Fruit fly (Drosophila melanogaster): ENCODE data around the gene CG11454.

DNA sequence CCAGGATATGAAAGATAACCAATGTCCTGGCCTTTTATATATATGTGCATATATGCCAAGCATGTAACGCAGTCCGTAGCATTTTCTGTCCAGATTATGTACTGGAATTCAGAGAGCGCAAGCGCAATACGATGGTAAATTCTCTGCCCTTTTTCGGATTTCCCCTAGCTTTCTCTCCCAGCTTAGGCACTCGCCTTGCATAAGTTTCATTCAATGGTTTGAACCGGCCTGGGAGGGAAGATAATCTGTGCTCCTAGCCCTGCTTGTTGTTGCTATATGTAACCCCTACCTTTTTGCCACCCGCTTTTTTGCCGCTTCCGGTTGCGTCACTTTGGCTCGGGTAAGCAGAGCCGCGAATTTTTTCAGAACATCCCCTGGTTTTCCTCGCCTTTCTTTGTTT, 36.0 kb downstream of the CG11454 start:
- TF ChIP-seq usp (GFP tag; optimal IDR thresholded peaks at IDR 0.05), result no peak
- TF ChIP-seq Dll (optimal IDR thresholded peaks at IDR 0.05), result no peak
- no peak for TF ChIP-seq EcR (GFP tag; optimal IDR thresholded peaks at IDR 0.05)
- TF ChIP-seq CG8478 (optimal IDR thresholded peaks at IDR 0.05), result no peak
- no peak for TF ChIP-seq pan (optimal IDR thresholded peaks at IDR 0.05)
